Fruit fly (Drosophila melanogaster) whole organism: ENCODE results near the gene Noc1.

Source experiments
- CG8478 ChIP-seq: fragments of >200 bp; optimal IDR thresholded peaks from 2 replicates; lab custom pipeline; 2018; ENCODE audit warnings: inconsistent platforms
- Dll ChIP-seq: fragments of >200 bp; optimal IDR thresholded peaks from 2 replicates; lab custom pipeline; 2017
- EcR ChIP-seq, 2 experiments: fragments of >200 bp; optimal IDR thresholded peaks; 2 replicates each; lab custom pipeline; 2017; ENCODE audit warnings: missing biosample characterization in 2 of 2, missing genetic modification characterization in 2 of 2, missing genetic modification reagents in 2 of 2
- psq ChIP-seq: fragments of >200 bp; optimal IDR thresholded peaks from 2 replicates; lab custom pipeline; 2017
- usp ChIP-seq: fragments of >200 bp; optimal IDR thresholded peaks from 2 replicates; lab custom pipeline; 2017; ENCODE audit warnings: missing biosample characterization, missing genetic modification characterization, mixed read lengths

- TF ChIP-seq usp (GFP tag; lab: Kevin White, UChicago): no peak
- no peak for TF ChIP-seq psq
- TF ChIP-seq Dll (lab: Kevin White, UChicago): no peak
- TF ChIP-seq EcR (GFP tag; optimal IDR thresholded peaks at IDR 0.05; lab: Kevin White, UChicago): no peak
- TF ChIP-seq CG8478 (lab: Kevin White, UChicago): no peak
Measured at dm6 chr3L:11027279-11027678, 47.3 kb upstream of the Noc1 start, which contains the start of gene CG32081.
